Worm (Caenorhabditis elegans): ENCODE results near the gene C42D8.9.

- TF ChIP-seq him-1 (tag; optimal IDR thresholded peaks at IDR 0.05) (no peak), W03F9.2 (tag; optimal IDR thresholded peaks at IDR 0.05) (no peak), dao-5 (tag; optimal IDR thresholded peaks at IDR 0.05) (no peak)
These were observed 9.3 kb upstream of the C42D8.9 start for ce11 chrX:5116180-5116579.

Data from whole organism, L4/young adult.